Worm (Caenorhabditis elegans) whole organism, L4 larva: ENCODE results near the gene T19D2.3.

Source experiments
- ceh-62 ChIP-seq: sonication (generic microtip); optimal IDR thresholded peaks from 2 replicates; lab custom pipeline; 2017; ENCODE audit warnings: missing biosample characterization, missing genetic modification characterization
- lin-13 ChIP-seq: fragments of 150-350 bp; optimal IDR thresholded peaks from 2 replicates; lab custom pipeline; 2014; ENCODE audit warnings: missing biosample characterization, missing genetic modification reagents, missing genetic modification characterization
- lin-39 ChIP-seq: fragments of 150-350 bp; optimal IDR thresholded peaks from 2 replicates; lab custom pipeline; 2014; ENCODE audit warnings: missing biosample characterization, missing genetic modification reagents, missing genetic modification characterization
- nhr-237 ChIP-seq: sonication (generic microtip); optimal IDR thresholded peaks from 2 replicates; lab custom pipeline; 2017; ENCODE audit warnings: missing biosample characterization, missing genetic modification characterization
- php-3 ChIP-seq: fragments of 200-800 bp; sonication (Bioruptor generic); IDR thresholded peaks from 2 replicates; pipeline ENCODE4 v1.3.6; 2022; ENCODE audit warnings: missing genetic modification reagents, missing genetic modification characterization, missing compliant biosample characterization
- snpc-4 ChIP-seq: fragments of 150-350 bp; optimal IDR thresholded peaks from 2 replicates; lab custom pipeline; 2014; ENCODE audit warnings: missing biosample characterization, missing genetic modification characterization
- unc-39 ChIP-seq: sonication (generic microtip); optimal IDR thresholded peaks from 2 replicates; lab custom pipeline; 2017; ENCODE audit warnings: missing biosample characterization, missing genetic modification characterization
- unc-62 ChIP-seq, 3 experiments: fragments of 150-350 bp in 1 of 3; sonication (generic microtip); optimal IDR thresholded peaks in 2 of 3; peaks in 1 of 3; 1 replicate in 1 of 3; 2 replicates in 2 of 3; lab custom pipeline; 2014 to 2017; ENCODE audit warnings: missing biosample characterization in 3 of 3, missing genetic modification characterization in 3 of 3, missing genetic modification reagents in 3 of 3, missing genotype in 1 of 3

DNA sequence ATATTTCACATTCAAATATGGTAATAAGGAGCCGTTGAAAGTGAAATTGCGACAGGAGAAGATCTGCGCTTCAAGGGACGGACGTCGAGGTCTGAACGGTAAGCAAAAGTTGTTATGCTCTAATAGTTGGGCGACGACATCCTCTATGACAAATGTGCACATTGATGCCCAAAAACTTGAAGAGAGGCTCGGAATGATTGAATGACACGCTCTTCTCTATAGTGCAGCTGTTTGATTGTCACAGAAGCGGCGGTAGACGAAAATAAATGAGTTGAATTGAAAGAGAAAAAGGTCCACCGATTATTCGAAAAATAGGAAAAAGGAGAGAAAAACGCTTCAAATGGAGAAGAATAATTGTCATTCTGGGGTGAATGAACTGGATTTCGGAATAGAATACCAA lies 20.2 kb downstream of the T19D2.3 start:
- peak in 1 of 2 experiments; percentile 84 for TF ChIP-seq unc-62 (GFP tag; optimal IDR thresholded peaks at IDR 0.05 in 1 of 2; lab: Kevin White, UChicago)
- no peak for TF ChIP-seq unc-62 (tag; optimal IDR thresholded peaks at IDR 0.05; lab: Kevin White, UChicago)
- no peak for TF ChIP-seq php-3 (GFP tag; lab: Robert Waterston, UW)
- TF ChIP-seq nhr-237 (tag; lab: Kevin White, UChicago): no peak
- no peak for TF ChIP-seq lin-39 (tag; lab: Kevin White, UChicago)
- TF ChIP-seq ceh-62 (tag; lab: Kevin White, UChicago): no peak
- no peak for TF ChIP-seq unc-39 (tag; lab: Kevin White, UChicago)
- TF ChIP-seq snpc-4 (tag; lab: Kevin White, UChicago): no peak
- no peak for TF ChIP-seq lin-13 (GFP tag; lab: Kevin White, UChicago)
